Worm (Caenorhabditis elegans): ENCODE measurements around the gene taf-6.2.

Gene taf-6.2

ce11 chrIV:3644863-3645378 lies 49.6 kb downstream of the taf-6.2 start (continued):
- no peak for TF ChIP-seq ekl-4 (GFP tag; IDR thresholded peaks at IDR 0.05)
- TF ChIP-seq hmg-1.2 (GFP tag; IDR thresholded peaks at IDR 0.05), result 0 out of 2 replicates have a peak, but pooled peaks have one; percentile 4
- TF ChIP-seq lin-54 (GFP tag; optimal IDR thresholded peaks at IDR 0.05), result peak; percentile 16
- no peak for TF ChIP-seq egrh-3 (GFP tag; IDR thresholded peaks at IDR 0.05)
- no peak for TF ChIP-seq ztf-6 (GFP tag; IDR thresholded peaks at IDR 0.05)
- no peak for TF ChIP-seq let-526 (GFP tag; IDR thresholded peaks at IDR 0.05)
- TF ChIP-seq gei-17 (GFP tag; optimal IDR thresholded peaks at IDR 0.05), result no peak
- no peak for TF ChIP-seq rpc-1 (optimal IDR thresholded peaks at IDR 0.05)
- TF ChIP-seq rpc-1 (tag; optimal IDR thresholded peaks at IDR 0.05), result no peak
- no peak for TF ChIP-seq lin-26 (GFP tag; IDR thresholded peaks at IDR 0.05)
- TF ChIP-seq madf-6 (GFP tag; IDR thresholded peaks at IDR 0.05), result 0 out of 2 replicates have a peak, but pooled peaks have one; percentile 21
- TF ChIP-seq zfh-2 (GFP tag; conservative IDR thresholded peaks at IDR 0.05), result no peak
- TF ChIP-seq Y95B8A.8 (GFP tag; IDR thresholded peaks at IDR 0.05), result 0 out of 2 replicates have a peak, but pooled peaks have one; percentile 28
- no peak for TF ChIP-seq aptf-3 (GFP tag; IDR thresholded peaks at IDR 0.05)

ce11 chrIV:3642189-3642588 lies 52.3 kb downstream of the taf-6.2 start, which contains the start of gene CC8.3:
Gene CC8.3 (minus strand): TSS chrIV:3642289.
- TF ChIP-seq die-1 (tag; optimal IDR thresholded peaks at IDR 0.05), result no peak
- TF ChIP-seq let-607 (tag; optimal IDR thresholded peaks at IDR 0.05), result no peak
- TF ChIP-seq Y56A3A.18 (GFP tag; IDR thresholded peaks at IDR 0.05), result no peak
- TF ChIP-seq F23B12.7 (tag; optimal IDR thresholded peaks at IDR 0.05; ENCODE audit: insufficient read depth), result no peak
- TF ChIP-seq hrde-1 (tag; optimal IDR thresholded peaks at IDR 0.05; ENCODE audit: borderline replicate concordance), result no peak
- TF ChIP-seq Y53G8AR.9 (GFP tag; conservative IDR thresholded peaks at IDR 0.05), result no peak
- no peak for TF ChIP-seq lin-40 (tag; optimal IDR thresholded peaks at IDR 0.05)
- TF ChIP-seq sdz-38 (tag; optimal IDR thresholded peaks at IDR 0.05), result no peak
- TF ChIP-seq lin-54 (GFP tag; optimal IDR thresholded peaks at IDR 0.05), result no peak
- TF ChIP-seq him-1 (tag; optimal IDR thresholded peaks at IDR 0.05), result no peak
- no peak for TF ChIP-seq Y67H2A.10 (GFP tag; conservative IDR thresholded peaks at IDR 0.05)
- TF ChIP-seq nhr-80 (tag; optimal IDR thresholded peaks at IDR 0.05), result no peak
- TF ChIP-seq hlh-12 (tag; optimal IDR thresholded peaks at IDR 0.05), result no peak
- no peak for TF ChIP-seq T07F8.4 (tag; optimal IDR thresholded peaks at IDR 0.05)
- no peak for TF ChIP-seq chd-7 (tag; optimal IDR thresholded peaks at IDR 0.05)
- TF ChIP-seq athp-1 (tag; optimal IDR thresholded peaks at IDR 0.05), result no peak
- no peak for TF ChIP-seq ztf-25 (GFP tag; IDR thresholded peaks at IDR 0.05)

ce11 chrIV:3638250-3638926 lies 56.1 kb downstream of the taf-6.2 start:
- TF ChIP-seq zfh-2 (GFP tag; conservative IDR thresholded peaks at IDR 0.05), result peak; percentile 90
- peak; percentile 35; the same call in 1 of the 2 replicates for TF ChIP-seq egrh-3 (GFP tag; IDR thresholded peaks at IDR 0.05)
- TF ChIP-seq B0035.1 (tag; optimal IDR thresholded peaks at IDR 0.05), result no peak

Data from whole organism, young adult.